Fruit fly (Drosophila melanogaster) Kc167 (cell line): ENCODE results near the gene CG4390.

Experiments
- Myc ChIP-seq: fragments of >200 bp; optimal IDR thresholded peaks from 2 replicates; lab custom pipeline; 2017; ENCODE audit warnings: missing external identifiers
- Sin3A ChIP-seq: fragments of >200 bp; optimal IDR thresholded peaks from 2 replicates; lab custom pipeline; 2018; ENCODE audit warnings: missing external identifiers
- h ChIP-seq: fragments of >200 bp; optimal IDR thresholded peaks from 3 replicates; lab custom pipeline; 2018; ENCODE audit warnings: missing external identifiers
- insv ChIP-seq: fragments of >200 bp; optimal IDR thresholded peaks from 3 replicates; lab custom pipeline; 2018; ENCODE audit warnings: missing external identifiers
- psq ChIP-seq: fragments of >200 bp; optimal IDR thresholded peaks from 2 replicates; lab custom pipeline; 2017; ENCODE audit warnings: missing external identifiers
- ttk ChIP-seq: sonication (Bioruptor generic); optimal IDR thresholded peaks from 2 replicates; lab custom pipeline; 2017; ENCODE audit warnings: missing external identifiers

DNA sequence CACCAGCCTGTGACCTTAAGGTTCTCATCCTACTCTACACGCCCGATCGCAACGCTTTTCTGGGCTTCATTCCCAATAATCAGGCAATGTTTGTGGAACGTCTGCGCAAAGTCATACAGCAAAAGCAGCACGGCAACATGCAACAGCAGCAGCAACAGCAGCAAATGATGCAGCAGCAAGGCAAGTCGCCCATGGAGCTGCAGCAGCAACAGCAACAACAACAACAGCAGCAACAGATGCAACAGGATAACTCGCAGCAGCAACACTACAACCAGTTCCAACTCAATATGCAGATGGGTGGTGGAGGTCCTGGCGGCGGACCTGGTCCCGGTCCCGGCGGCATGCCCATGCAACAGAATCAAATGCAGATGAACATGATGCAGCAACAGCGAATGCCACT lies 48.6 kb downstream of the CG4390 start:
- TF ChIP-seq psq (lab: Kevin White, UChicago) (no peak), Myc (lab: Kevin White, UChicago) (no peak), Sin3A (lab: Kevin White, UChicago) (no peak), h (lab: Kevin White, UChicago) (no peak), ttk (lab: Kevin White, UChicago) (no peak), insv (lab: Kevin White, UChicago) (no peak)
